Worm (Caenorhabditis elegans) whole organism, midembryonic: ENCODE measurements around the gene dhcr-7.
"Not testable (repeated sequence)": the region's sequence is repeated elsewhere in the genome, so short reads cannot be mapped to it uniquely, and the experiment has no call there.

ENCODE experiments used
- med-1 ChIP-seq: sonication (generic microtip); optimal IDR thresholded peaks from 2 replicates; lab custom pipeline; 2017; ENCODE audit warnings: missing genetic modification characterization, mild to moderate bottlenecking, missing compliant biosample characterization, antibody characterized with exemption, missing genetic modification reagents; ENCODE audit not compliant: insufficient read depth
- ztf-29 ChIP-seq: fragments of 200-800 bp; sonication (Bioruptor generic); IDR thresholded peaks from 2 replicates; pipeline ENCODE4 v1.3.6; 2022; ENCODE audit warnings: missing genetic modification reagents, missing genetic modification characterization, missing compliant biosample characterization

- not testable (repeated sequence) for TF ChIP-seq ztf-29 (GFP tag; lab: Robert Waterston, UW); med-1 (GFP tag; lab: Kevin White, UChicago)
Observed at ce11 chrV:20513661-20514060, 28.5 kb upstream of the dhcr-7 start, which contains the start of gene Y38H6C.8.
